Worm (Caenorhabditis elegans): ENCODE data around the gene nhr-3.

DNA sequence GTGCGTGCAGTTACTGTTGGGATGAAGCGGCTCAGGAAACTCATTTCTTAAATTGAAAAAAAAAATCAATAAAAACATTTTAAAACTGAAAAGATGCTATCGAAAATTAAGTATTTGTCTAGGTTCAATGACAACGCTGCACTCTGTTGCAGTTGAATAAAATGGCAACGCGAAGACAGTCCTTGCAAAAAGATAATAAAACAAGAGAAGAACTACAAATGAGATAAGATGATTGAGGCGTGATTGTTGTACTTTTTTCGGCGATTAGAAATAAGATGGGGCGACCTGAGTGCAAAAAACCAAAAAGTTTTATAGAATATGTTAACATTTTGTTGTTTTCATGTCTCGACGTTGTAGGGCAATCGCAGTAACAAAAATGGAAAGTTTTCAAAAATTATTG is 43.3 kb upstream of the nhr-3 start, which contains the start of gene gcsh-1:
- no peak for TF ChIP-seq snu-23 (GFP tag; optimal IDR thresholded peaks at IDR 0.05)
- no peak for TF ChIP-seq lir-3 (tag; optimal IDR thresholded peaks at IDR 0.05; ENCODE audit: poor library complexity)
- TF ChIP-seq nhr-71 (tag; optimal IDR thresholded peaks at IDR 0.05) = no peak
- TF ChIP-seq swsn-7 (tag; optimal IDR thresholded peaks at IDR 0.05) = no peak
- no peak for TF ChIP-seq alr-1 (tag; optimal IDR thresholded peaks at IDR 0.05; ENCODE audit: borderline replicate concordance)
- no peak for TF ChIP-seq ztf-11 (tag; optimal IDR thresholded peaks at IDR 0.05)
